Fruit fly (Drosophila melanogaster): Measurements from ENCODE around the gene CG33687.
A peak's percentile ranks its signal among the peaks of the same experiment; 100 is the strongest.

CG33687 gene

DNA sequence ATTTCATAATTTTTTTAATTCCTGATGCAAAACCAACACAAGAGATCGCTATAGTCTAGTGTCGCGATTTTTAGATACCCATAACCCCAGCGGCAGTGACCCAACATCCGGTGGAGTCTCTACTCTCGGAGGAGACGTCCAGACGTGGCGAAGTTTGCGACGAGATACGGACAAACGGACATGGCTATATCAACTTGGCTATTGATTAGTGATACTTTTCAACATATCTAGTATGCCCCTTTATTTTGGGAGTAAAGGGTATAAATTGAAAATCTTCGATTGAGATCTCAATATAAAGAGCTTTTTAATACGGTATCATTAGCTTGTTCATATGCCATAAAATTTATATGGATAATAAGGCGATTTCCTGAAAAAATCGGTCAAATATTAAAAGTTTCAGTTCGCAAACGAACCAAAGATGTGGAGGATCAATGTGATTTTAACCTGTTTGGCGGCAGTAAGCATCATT, at the start of gene CG33687:
TSS of gene CG33687 (plus strand) at position 419 of the 469 bp plus-strand sequence.
- no peak for TF ChIP-seq CG13204 (GFP tag; optimal IDR thresholded peaks at IDR 0.05)
- TF ChIP-seq CG34367 (tag; optimal IDR thresholded peaks at IDR 0.05): no peak
- no peak for TF ChIP-seq Pif1A (GFP tag; optimal IDR thresholded peaks at IDR 0.05)
- TF ChIP-seq CG4496 (GFP tag; IDR thresholded peaks at IDR 0.05): no peak
- TF ChIP-seq CG8159 (tag; optimal IDR thresholded peaks at IDR 0.05): no peak
- TF ChIP-seq Snoo (tag; optimal IDR thresholded peaks at IDR 0.05): no peak
- no peak for TF ChIP-seq CG17806 (tag; optimal IDR thresholded peaks at IDR 0.05)
- no peak for TF ChIP-seq CG10348 (GFP tag; IDR thresholded peaks at IDR 0.05)
- no peak for TF ChIP-seq Ets98B (GFP tag; IDR thresholded peaks at IDR 0.05)
- TF ChIP-seq gl (tag; optimal IDR thresholded peaks at IDR 0.05): no peak
- no peak for TF ChIP-seq D1 (tag; optimal IDR thresholded peaks at IDR 0.05)
- no peak for TF ChIP-seq CG12605 (GFP tag; IDR thresholded peaks at IDR 0.05)
- TF ChIP-seq Pif1B (GFP tag; optimal IDR thresholded peaks at IDR 0.05): no peak

DNA sequence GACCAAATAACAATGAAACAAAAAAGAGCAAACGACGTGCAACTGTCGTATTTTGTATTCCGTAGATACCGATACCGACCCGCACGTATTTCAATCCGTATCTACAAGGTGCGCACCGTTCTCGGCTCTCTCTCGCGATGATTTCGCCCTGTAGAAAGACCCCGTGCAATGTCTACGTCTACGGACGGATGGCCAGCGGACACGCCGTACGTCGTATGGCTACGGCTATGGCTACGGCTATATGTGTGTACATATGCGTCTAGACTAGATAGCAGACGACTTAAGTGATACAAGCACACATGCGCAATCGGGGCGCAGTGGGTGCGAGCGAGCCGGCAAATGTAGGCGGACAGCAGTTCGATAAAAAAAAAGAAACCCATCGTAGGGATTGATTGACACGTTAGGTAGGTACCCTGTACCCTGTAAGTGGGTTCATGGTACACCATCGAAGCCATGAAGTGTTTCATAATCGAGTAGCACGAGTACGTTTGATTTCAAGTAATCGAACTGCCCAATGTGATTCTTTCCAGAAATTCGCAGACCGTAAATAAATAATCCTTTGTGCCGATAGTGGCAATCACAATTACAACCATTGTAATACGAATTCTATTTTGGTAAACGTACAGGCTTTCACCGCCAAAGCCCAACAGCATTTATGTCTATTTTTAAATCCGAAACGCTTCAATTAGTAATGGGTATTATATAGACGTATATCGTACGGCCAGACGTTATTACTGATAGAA, 48.1 kb upstream of the CG33687 start:
- peak; percentile 52 for TF ChIP-seq Snoo (tag; optimal IDR thresholded peaks at IDR 0.05)
- TF ChIP-seq CG9948 (tag; optimal IDR thresholded peaks at IDR 0.05): peak; percentile 14
- peak; percentile 25 for TF ChIP-seq CG13204 (GFP tag; optimal IDR thresholded peaks at IDR 0.05)
- TF ChIP-seq CG15710 (tag; optimal IDR thresholded peaks at IDR 0.05): peak; percentile 11
- no peak for TF ChIP-seq CG34367 (tag; optimal IDR thresholded peaks at IDR 0.05)
- peak; percentile 10 for TF ChIP-seq CG8301 (tag; optimal IDR thresholded peaks at IDR 0.05)
- no peak for TF ChIP-seq EcR (GFP tag; optimal IDR thresholded peaks at IDR 0.05)
- TF ChIP-seq CG8159 (tag; optimal IDR thresholded peaks at IDR 0.05): peak; percentile 52

DNA sequence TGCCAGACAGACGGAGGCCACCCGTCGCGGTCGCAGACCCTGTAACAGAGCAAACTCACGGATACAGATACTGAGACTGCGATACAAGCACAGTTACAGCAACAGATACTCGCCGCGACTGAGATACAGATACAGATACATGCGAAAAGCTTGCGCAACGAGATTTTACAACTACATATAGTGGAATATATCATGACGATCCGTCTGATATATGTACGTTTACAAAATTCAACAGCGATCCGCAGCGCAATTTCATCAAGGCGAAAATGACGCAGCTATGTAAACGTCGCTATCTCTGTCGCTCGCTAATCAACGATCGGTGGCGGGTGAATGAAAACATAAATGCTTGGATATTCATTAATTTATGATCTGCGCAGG, 47.5 kb upstream of the CG33687 start:
- peak; percentile 72 for TF ChIP-seq EcR (GFP tag; optimal IDR thresholded peaks at IDR 0.05)
- TF ChIP-seq CG32121 (GFP tag; IDR thresholded peaks at IDR 0.05): peak; percentile 43
- no peak for TF ChIP-seq CG17806 (tag; optimal IDR thresholded peaks at IDR 0.05)

DNA sequence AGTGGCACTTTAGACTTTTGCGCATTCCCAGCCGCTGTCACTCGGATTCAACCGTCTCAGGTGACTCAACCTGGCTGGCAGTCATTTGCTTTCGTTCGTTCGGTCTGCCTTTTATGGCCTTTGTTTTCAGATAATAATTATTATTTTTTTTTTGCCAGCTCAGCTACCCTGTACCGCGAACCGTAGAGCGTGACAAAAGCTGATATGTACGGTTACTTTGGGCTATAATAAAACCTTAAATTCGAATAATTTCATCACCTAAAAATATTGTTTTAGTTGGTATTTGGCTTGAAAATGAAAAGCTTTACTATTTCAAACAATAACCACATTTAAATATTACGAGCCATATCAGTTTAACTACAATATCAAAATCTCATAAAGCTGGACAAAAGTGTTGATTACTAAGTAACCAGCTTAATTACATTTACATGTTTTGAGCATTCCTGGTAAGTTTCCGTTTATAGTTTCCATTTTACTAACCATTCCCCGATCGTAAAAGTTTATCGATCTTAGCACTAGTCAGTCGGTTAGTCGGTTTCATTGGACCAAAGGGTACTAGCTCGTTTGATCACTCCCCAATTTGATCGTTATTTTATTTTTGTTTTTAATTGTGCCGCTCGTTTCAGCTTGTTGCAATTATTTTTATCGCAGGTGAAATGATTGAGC, 46.7 kb upstream of the CG33687 start:
- no peak for TF ChIP-seq CG14655 (GFP tag; optimal IDR thresholded peaks at IDR 0.05)
- TF ChIP-seq CG17806 (tag; optimal IDR thresholded peaks at IDR 0.05): no peak
- 0 out of 2 replicates have a peak, but pooled peaks have one; percentile 23 for TF ChIP-seq CG32121 (GFP tag; IDR thresholded peaks at IDR 0.05)
- no peak for TF ChIP-seq fd96Ca (GFP tag; IDR thresholded peaks at IDR 0.05)
- no peak for TF ChIP-seq CG13204 (GFP tag; optimal IDR thresholded peaks at IDR 0.05)
- no peak for TF ChIP-seq Pif1A (GFP tag; optimal IDR thresholded peaks at IDR 0.05)
- no peak for TF ChIP-seq gl (tag; optimal IDR thresholded peaks at IDR 0.05)
- TF ChIP-seq CG12605 (GFP tag; IDR thresholded peaks at IDR 0.05): no peak

DNA sequence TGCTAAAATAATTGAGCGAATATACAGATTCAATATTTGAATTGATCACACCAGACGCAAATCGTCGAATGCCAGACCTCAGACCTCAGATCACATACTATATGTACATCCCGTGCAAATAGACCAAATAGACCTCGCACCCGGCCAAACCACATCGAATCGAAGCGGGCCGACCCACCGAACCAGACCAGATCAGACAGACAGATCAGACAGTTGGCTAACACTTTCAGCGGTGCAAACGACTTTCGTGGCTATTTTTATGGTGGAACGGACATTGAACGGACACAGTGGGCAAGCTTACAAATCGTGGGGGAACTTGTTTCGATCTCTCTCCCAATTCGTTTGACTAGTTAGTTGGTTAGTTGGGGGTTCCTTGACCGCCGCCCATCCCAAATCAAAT, 45.9 kb upstream of the CG33687 start:
- TF ChIP-seq rn (GFP tag; IDR thresholded peaks at IDR 0.05): no peak
- TF ChIP-seq CG34367 (tag; optimal IDR thresholded peaks at IDR 0.05): no peak
- no peak for TF ChIP-seq CG8159 (tag; optimal IDR thresholded peaks at IDR 0.05)
- TF ChIP-seq Snoo (tag; optimal IDR thresholded peaks at IDR 0.05): no peak
- TF ChIP-seq Ets98B (GFP tag; IDR thresholded peaks at IDR 0.05): peak; percentile 39; the same call in 1 of the 2 replicates
- 0 out of 3 replicates have a peak, but pooled peaks have one; percentile 20 for TF ChIP-seq CG4496 (GFP tag; IDR thresholded peaks at IDR 0.05)

DNA sequence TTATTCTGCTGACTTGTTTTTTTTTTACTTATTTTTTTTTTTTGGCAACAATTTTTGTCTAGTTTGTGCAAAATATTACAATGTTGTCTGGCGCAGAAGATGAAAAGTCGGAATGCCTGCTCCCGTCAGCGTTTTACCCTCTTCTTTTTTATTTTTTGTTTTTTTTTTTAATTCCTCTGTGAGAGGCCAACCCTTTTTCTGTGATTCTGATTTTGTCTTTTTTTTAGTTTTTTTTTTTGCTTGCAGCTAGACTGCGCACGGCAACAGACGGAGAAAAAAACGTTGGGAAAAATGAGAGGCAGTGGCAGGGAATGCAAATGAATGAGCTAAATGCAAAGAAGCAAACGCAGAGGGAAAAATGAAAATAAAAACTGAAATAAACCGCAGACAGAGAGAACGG, 44.6 kb upstream of the CG33687 start:
- TF ChIP-seq CG32121 (GFP tag; IDR thresholded peaks at IDR 0.05): peak; percentile 64
- TF ChIP-seq fd96Ca (GFP tag; IDR thresholded peaks at IDR 0.05): no peak
- TF ChIP-seq Ets98B (GFP tag; IDR thresholded peaks at IDR 0.05): peak; percentile 56
- no peak for TF ChIP-seq CG17806 (tag; optimal IDR thresholded peaks at IDR 0.05)
- TF ChIP-seq CG14655 (GFP tag; optimal IDR thresholded peaks at IDR 0.05): peak; percentile 34
- TF ChIP-seq CG8301 (tag; optimal IDR thresholded peaks at IDR 0.05): no peak
- no peak for TF ChIP-seq CG10348 (GFP tag; IDR thresholded peaks at IDR 0.05)
- peak; percentile 24 for TF ChIP-seq CG15710 (tag; optimal IDR thresholded peaks at IDR 0.05)
- TF ChIP-seq CG8159 (tag; optimal IDR thresholded peaks at IDR 0.05): peak; percentile 6
- TF ChIP-seq CG34367 (tag; optimal IDR thresholded peaks at IDR 0.05): no peak
- TF ChIP-seq CG4496 (GFP tag; IDR thresholded peaks at IDR 0.05): peak; percentile 74
- TF ChIP-seq Pif1B (GFP tag; optimal IDR thresholded peaks at IDR 0.05): peak; percentile 55
- no peak; the same call in none of the 2 replicates for TF ChIP-seq CG12605 (GFP tag; IDR thresholded peaks at IDR 0.05)
- TF ChIP-seq rn (GFP tag; IDR thresholded peaks at IDR 0.05): 0 out of 2 replicates have a peak, but pooled peaks have one; percentile 23
- peak; percentile 46 for TF ChIP-seq gl (tag; optimal IDR thresholded peaks at IDR 0.05)
- TF ChIP-seq Pif1A (GFP tag; optimal IDR thresholded peaks at IDR 0.05): peak; percentile 62
- TF ChIP-seq D1 (tag; optimal IDR thresholded peaks at IDR 0.05): no peak
- TF ChIP-seq CG9948 (tag; optimal IDR thresholded peaks at IDR 0.05): no peak
- no peak for TF ChIP-seq Snoo (tag; optimal IDR thresholded peaks at IDR 0.05)
- TF ChIP-seq CG13204 (GFP tag; optimal IDR thresholded peaks at IDR 0.05): peak; percentile 43
- no peak for TF ChIP-seq EcR (GFP tag; optimal IDR thresholded peaks at IDR 0.05)

Data from whole organism, pupa.